Fruit fly (Drosophila melanogaster): ENCODE data around the gene CG12729.
A peak's percentile ranks its signal among the peaks of the same experiment; 100 is the strongest.

The CG12729 gene

DNA sequence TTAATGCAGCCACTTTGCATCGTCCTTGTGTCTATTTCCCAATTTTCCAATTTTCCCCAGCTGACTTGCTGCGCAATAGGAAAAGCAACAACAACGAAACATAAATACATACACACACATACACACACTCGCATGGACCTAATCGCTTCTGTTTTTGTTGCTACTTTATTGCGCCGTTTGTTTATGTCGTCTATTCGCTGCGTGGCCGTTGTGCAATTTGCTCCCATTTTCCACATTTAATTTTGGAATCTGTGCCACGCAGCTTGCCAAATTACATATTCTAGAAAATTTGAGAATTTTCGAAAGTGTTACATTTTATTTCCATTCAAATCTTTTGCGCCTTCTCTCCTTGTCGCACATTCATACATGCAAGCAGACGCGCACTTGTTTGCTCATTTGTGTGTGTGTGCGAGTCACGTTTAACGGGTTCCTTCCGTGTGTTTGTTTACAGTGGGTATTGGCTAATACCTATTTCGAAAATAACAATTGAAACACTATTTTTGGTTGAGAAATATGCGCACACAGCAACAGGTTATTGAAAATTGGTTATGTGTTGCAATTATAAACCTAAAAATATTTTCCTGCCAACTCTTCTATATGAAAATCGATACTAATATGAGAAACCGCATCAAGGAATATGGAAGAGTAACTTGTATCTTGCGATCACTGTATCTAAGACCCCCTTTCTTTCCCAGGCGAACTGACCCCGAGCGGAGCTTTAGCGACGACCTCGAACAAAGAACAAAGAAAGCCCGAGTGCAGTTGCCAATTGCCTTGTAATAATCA lies 35.3 kb downstream of the CG12729 start (continued):
- no peak for TF ChIP-seq pfk (GFP tag; optimal IDR thresholded peaks at IDR 0.05)
- TF ChIP-seq tll (GFP tag; optimal IDR thresholded peaks at IDR 0.05) = no peak
- TF ChIP-seq ab (GFP tag; optimal IDR thresholded peaks at IDR 0.05) = no peak
- TF ChIP-seq fd96Cb (tag; optimal IDR thresholded peaks at IDR 0.05) = peak; percentile 2
- TF ChIP-seq CG34224 (GFP tag; IDR thresholded peaks at IDR 0.05; ENCODE audit: partially characterized antibody) = no peak
- peak; percentile 37 for TF ChIP-seq CG17385 (GFP tag; optimal IDR thresholded peaks at IDR 0.05)
- peak; percentile 59 for TF ChIP-seq bab2 (GFP tag; optimal IDR thresholded peaks at IDR 0.05)
- TF ChIP-seq dati (GFP tag; IDR thresholded peaks at IDR 0.05) = no peak
- TF ChIP-seq Asciz (GFP tag; optimal IDR thresholded peaks at IDR 0.05) = peak; percentile 29
- 0 out of 3 replicates have a peak, but pooled peaks have one; percentile 44 for TF ChIP-seq gce (GFP tag; IDR thresholded peaks at IDR 0.05)
- peak; percentile 8 for TF ChIP-seq CrebB (tag; optimal IDR thresholded peaks at IDR 0.05)
- TF ChIP-seq CG7786 (GFP tag; optimal IDR thresholded peaks at IDR 0.05) = peak; percentile 17
- no peak for TF ChIP-seq NC2α (GFP tag; optimal IDR thresholded peaks at IDR 0.05)
- no peak for TF ChIP-seq CG14965 (GFP tag; optimal IDR thresholded peaks at IDR 0.05; ENCODE audit: borderline replicate concordance)
- peak; percentile 27 for TF ChIP-seq mirr (GFP tag; optimal IDR thresholded peaks at IDR 0.05)
- no peak for TF ChIP-seq cad (GFP tag; optimal IDR thresholded peaks at IDR 0.05)
- TF ChIP-seq Dbx (GFP tag; IDR thresholded peaks at IDR 0.05) = peak; percentile 33; the same call in 1 of the 3 replicates
- no peak for TF ChIP-seq HmgD (GFP tag; optimal IDR thresholded peaks at IDR 0.05)
- TF ChIP-seq hb (GFP tag; IDR thresholded peaks at IDR 0.05; ENCODE audit: partially characterized antibody) = no peak
- TF ChIP-seq esg (GFP tag; conservative IDR thresholded peaks at IDR 0.05) = peak; percentile 36
- peak; percentile 29 for TF ChIP-seq Dip3 (GFP tag; optimal IDR thresholded peaks at IDR 0.05)
- TF ChIP-seq onecut (GFP tag; IDR thresholded peaks at IDR 0.05) = peak; percentile 29; the same call in 1 of the 2 replicates
- TF ChIP-seq oc (tag; optimal IDR thresholded peaks at IDR 0.05) = no peak
- peak; percentile 98 for TF ChIP-seq grau (tag; optimal IDR thresholded peaks at IDR 0.05)
- peak; percentile 20 for TF ChIP-seq CG10267 (tag; optimal IDR thresholded peaks at IDR 0.05)
- peak; percentile 31 for TF ChIP-seq CG34376 (GFP tag; optimal IDR thresholded peaks at IDR 0.05)
- peak; percentile 60 for TF ChIP-seq Fer1 (GFP tag; optimal IDR thresholded peaks at IDR 0.05)
- TF ChIP-seq CG33557 (GFP tag; optimal IDR thresholded peaks at IDR 0.05) = peak; percentile 3
- no peak for TF ChIP-seq jigr1 (GFP tag; IDR thresholded peaks at IDR 0.05)
- TF ChIP-seq shn (GFP tag; optimal IDR thresholded peaks at IDR 0.05) = peak; percentile 39
- no peak for TF ChIP-seq br (optimal IDR thresholded peaks at IDR 0.05)
- no peak for TF ChIP-seq CG6254 (GFP tag; optimal IDR thresholded peaks at IDR 0.05)
- peak; percentile 47 for TF ChIP-seq zfh2 (GFP tag; optimal IDR thresholded peaks at IDR 0.05)
- no peak for TF ChIP-seq ro (GFP tag; IDR thresholded peaks at IDR 0.05)
- TF ChIP-seq Kr (GFP tag; optimal IDR thresholded peaks at IDR 0.05) = peak; percentile 9
- peak; percentile 86 for TF ChIP-seq Drgx (GFP tag; IDR thresholded peaks at IDR 0.05)
- no peak for TF ChIP-seq gt (GFP tag; IDR thresholded peaks at IDR 0.05)
- TF ChIP-seq CG10565 (GFP tag; optimal IDR thresholded peaks at IDR 0.05) = no peak
- TF ChIP-seq CG10274 (GFP tag; optimal IDR thresholded peaks at IDR 0.05) = no peak
- TF ChIP-seq Doc2 (GFP tag; IDR thresholded peaks at IDR 0.05) = no peak
- TF ChIP-seq CG12104 (GFP tag; optimal IDR thresholded peaks at IDR 0.05) = no peak
- no peak for TF ChIP-seq pnt (GFP tag; optimal IDR thresholded peaks at IDR 0.05)
- peak; percentile 46 for TF ChIP-seq Blimp-1 (GFP tag; optimal IDR thresholded peaks at IDR 0.05)
- peak; percentile 49 for TF ChIP-seq Hsf (GFP tag; optimal IDR thresholded peaks at IDR 0.05)
- peak; percentile 22 for TF ChIP-seq CG10209 (GFP tag; optimal IDR thresholded peaks at IDR 0.05)
- peak; percentile 38 for TF ChIP-seq CG1792 (GFP tag; optimal IDR thresholded peaks at IDR 0.05)
- TF ChIP-seq emc (GFP tag; optimal IDR thresholded peaks at IDR 0.05) = no peak
- peak; percentile 19 for TF ChIP-seq pum (GFP tag; optimal IDR thresholded peaks at IDR 0.05)
- peak; percentile 3 for TF ChIP-seq dmrt11E (tag; optimal IDR thresholded peaks at IDR 0.05)
- TF ChIP-seq CG6272 (GFP tag; IDR thresholded peaks at IDR 0.05) = no peak
